Fruit fly (Drosophila melanogaster): ENCODE data around the gene CG31848.

The CG31848 gene

dm6 chr2L:13289689-13290088, 24.0 kb upstream of the CG31848 start, which contains the start of gene CG31729 (continued):
- TF ChIP-seq Xrp1 (GFP tag; IDR thresholded peaks at IDR 0.05) (peak; percentile 37; the same call in 1 of the 2 replicates), vvl (GFP tag; IDR thresholded peaks at IDR 0.05) (peak; percentile 39; the same call in 1 of the 2 replicates), CG17802 (tag; optimal IDR thresholded peaks at IDR 0.05) (no peak), Mrtf (GFP tag; IDR thresholded peaks at IDR 0.05) (no peak), Hand (GFP tag; optimal IDR thresholded peaks at IDR 0.05) (no peak), crp (GFP tag; optimal IDR thresholded peaks at IDR 0.05) (peak; percentile 13 to 87), CG14667 (GFP tag; IDR thresholded peaks at IDR 0.05) (no peak), Ets97D (GFP tag; optimal IDR thresholded peaks at IDR 0.05) (peak; percentile 50), zfh1 (GFP tag; IDR thresholded peaks at IDR 0.05) (no peak), CG18619 (GFP tag; optimal IDR thresholded peaks at IDR 0.05) (no peak), CG3995 (GFP tag; optimal IDR thresholded peaks at IDR 0.05) (peak; percentile 3), CG13123 (GFP tag; optimal IDR thresholded peaks at IDR 0.05) (no peak), CG2712 (tag; optimal IDR thresholded peaks at IDR 0.05) (no peak), Nf-YB (GFP tag; optimal IDR thresholded peaks at IDR 0.05) (no peak), CG10959 (GFP tag; IDR thresholded peaks at IDR 0.05) (no peak), chm (GFP tag; IDR thresholded peaks at IDR 0.05) (no peak), CG4328 (GFP tag; optimal IDR thresholded peaks at IDR 0.05) (no peak), CG30403 (GFP tag; optimal IDR thresholded peaks at IDR 0.05) (peak; percentile 41), H2.0 (GFP tag; IDR thresholded peaks at IDR 0.05) (no peak), CG12155 (GFP tag; optimal IDR thresholded peaks at IDR 0.05) (peak; percentile 3), corto (GFP tag; optimal IDR thresholded peaks at IDR 0.05) (no peak), her (GFP tag; optimal IDR thresholded peaks at IDR 0.05) (no peak), CoRest (tag; optimal IDR thresholded peaks at IDR 0.05) (no peak), sima (GFP tag; optimal IDR thresholded peaks at IDR 0.05) (no peak), Dref (GFP tag; IDR thresholded peaks at IDR 0.05) (no peak), CG2120 (GFP tag; optimal IDR thresholded peaks at IDR 0.05) (peak; percentile 27), mam (GFP tag; optimal IDR thresholded peaks at IDR 0.05) (no peak), CG10654 (GFP tag; optimal IDR thresholded peaks at IDR 0.05) (no peak)

- TF ChIP-seq CG14050 (GFP tag; IDR thresholded peaks at IDR 0.05) (no peak), gcm2 (GFP tag; optimal IDR thresholded peaks at IDR 0.05) (no peak), bowl (GFP tag; IDR thresholded peaks at IDR 0.05) (no peak), CG4854 (GFP tag; optimal IDR thresholded peaks at IDR 0.05) (no peak), CG18011 (GFP tag; optimal IDR thresholded peaks at IDR 0.05) (no peak), CG2120 (GFP tag; optimal IDR thresholded peaks at IDR 0.05) (peak; percentile 55), CG4360 (GFP tag; IDR thresholded peaks at IDR 0.05) (no peak), sim (GFP tag; IDR thresholded peaks at IDR 0.05) (no peak), Dad (GFP tag; optimal IDR thresholded peaks at IDR 0.05) (no peak), so (GFP tag; IDR thresholded peaks at IDR 0.05) (no peak), CG17802 (tag; optimal IDR thresholded peaks at IDR 0.05) (no peak), CG5245 (GFP tag; optimal IDR thresholded peaks at IDR 0.05) (no peak), Stat92E (GFP tag; optimal IDR thresholded peaks at IDR 0.05) (no peak), CG15073 (GFP tag; optimal IDR thresholded peaks at IDR 0.05) (no peak), CG16815 (GFP tag; optimal IDR thresholded peaks at IDR 0.05) (peak; percentile 43), Sox100B (GFP tag; optimal IDR thresholded peaks at IDR 0.05) (peak; percentile 75), Hr39 (optimal IDR thresholded peaks at IDR 0.05) (no peak), CG11504 (tag; optimal IDR thresholded peaks at IDR 0.05) (no peak), kah (GFP tag; optimal IDR thresholded peaks at IDR 0.05) (no peak), CG12769 (tag; optimal IDR thresholded peaks at IDR 0.05) (no peak), dimm (GFP tag; IDR thresholded peaks at IDR 0.05) (no peak), CG7839 (tag; optimal IDR thresholded peaks at IDR 0.05) (no peak), C15 (GFP tag; IDR thresholded peaks at IDR 0.05) (no peak), CG10654 (GFP tag; optimal IDR thresholded peaks at IDR 0.05) (peak; percentile 30), CG6854 (GFP tag; optimal IDR thresholded peaks at IDR 0.05) (no peak), CG42726 (GFP tag; IDR thresholded peaks at IDR 0.05; ENCODE audit: partially characterized antibody) (no peak), row (GFP tag; IDR thresholded peaks at IDR 0.05) (peak; percentile 90), CG11695 (GFP tag; IDR thresholded peaks at IDR 0.05) (no peak)
Observed at dm6 chr2L:13286456-13286855, 20.8 kb upstream of the CG31848 start, which contains the start of the genes Drep4 and Uvrag. Gene Drep4, minus strand, starts transcription at chr2L:13286462. Gene Uvrag, plus strand, starts transcription at chr2L:13286777.
